Worm (Caenorhabditis elegans) whole organism, late embryonic: Measurements from ENCODE around the gene srg-57.

ENCODE experiments used
- C08G9.2 ChIP-seq: sonication (generic microtip); optimal IDR thresholded peaks from 2 replicates; lab custom pipeline; 2016; ENCODE audit warnings: mild to moderate bottlenecking, missing genetic modification characterization, moderate library complexity, missing compliant biosample characterization
- K02D7.2 ChIP-seq: sonication (generic microtip); optimal IDR thresholded peaks from 2 replicates; lab custom pipeline; 2017; ENCODE audit warnings: mild to moderate bottlenecking, missing genetic modification characterization, missing compliant biosample characterization
- K09A11.1 ChIP-seq: sonication (generic microtip); optimal IDR thresholded peaks from 2 replicates; lab custom pipeline; 2017; ENCODE audit warnings: antibody characterized with exemption, mild to moderate bottlenecking, missing genetic modification characterization, missing compliant biosample characterization; ENCODE audit not compliant: insufficient read depth
- T23F11.4 ChIP-seq: fragments of 200-800 bp; sonication (Bioruptor generic); optimal IDR thresholded peaks from 2 replicates; lab custom pipeline; 2018; ENCODE audit warnings: mild to moderate bottlenecking, missing genetic modification characterization, missing compliant biosample characterization
- Y22D7AL.16 ChIP-seq: sonication (generic microtip); optimal IDR thresholded peaks from 2 replicates; lab custom pipeline; 2016; ENCODE audit warnings: missing genetic modification characterization, missing compliant biosample characterization
- ahr-1 ChIP-seq: sonication (generic microtip); optimal IDR thresholded peaks from 2 replicates; lab custom pipeline; 2016; ENCODE audit warnings: missing genetic modification characterization, missing compliant biosample characterization
- ama-1 ChIP-seq: fragments of 150-350 bp; optimal IDR thresholded peaks from 2 replicates; lab custom pipeline; 2014
- ceh-14 ChIP-seq: sonication (generic microtip); optimal IDR thresholded peaks from 2 replicates; lab custom pipeline; 2016; ENCODE audit warnings: missing genotype, missing genetic modification characterization, missing compliant biosample characterization
- ceh-18 ChIP-seq: sonication (generic microtip); optimal IDR thresholded peaks from 2 replicates; lab custom pipeline; 2016; ENCODE audit warnings: missing genetic modification characterization, missing compliant biosample characterization
- ceh-19 ChIP-seq: fragments of 200-800 bp; sonication (Bioruptor generic); optimal IDR thresholded peaks from 2 replicates; lab custom pipeline; 2018; ENCODE audit warnings: mild to moderate bottlenecking, missing genetic modification characterization, missing compliant biosample characterization
- ceh-2 ChIP-seq: sonication (generic microtip); optimal IDR thresholded peaks from 2 replicates; lab custom pipeline; 2016; ENCODE audit warnings: missing genotype, missing genetic modification characterization, missing compliant biosample characterization
- ceh-22 ChIP-seq: sonication (generic microtip); optimal IDR thresholded peaks from 2 replicates; lab custom pipeline; 2017; ENCODE audit warnings: missing biosample characterization, missing genetic modification characterization
- ceh-31 ChIP-seq: sonication (generic microtip); optimal IDR thresholded peaks from 2 replicates; lab custom pipeline; 2016; ENCODE audit warnings: missing genetic modification characterization, missing compliant biosample characterization
- ceh-48 ChIP-seq: sonication (generic microtip); optimal IDR thresholded peaks from 2 replicates; lab custom pipeline; 2016; ENCODE audit warnings: missing genetic modification characterization, inconsistent platforms, missing compliant biosample characterization
- ceh-6 ChIP-seq: fragments of 200-800 bp; sonication (Bioruptor generic); optimal IDR thresholded peaks from 2 replicates; lab custom pipeline; 2018; ENCODE audit warnings: mild to moderate bottlenecking, missing genetic modification characterization, missing compliant biosample characterization
- ceh-9 ChIP-seq: sonication (generic microtip); optimal IDR thresholded peaks from 2 replicates; lab custom pipeline; 2016; ENCODE audit warnings: mild to moderate bottlenecking, missing genetic modification characterization, inconsistent platforms, missing compliant biosample characterization
- che-1 ChIP-seq: sonication (generic microtip); optimal IDR thresholded peaks from 2 replicates; lab custom pipeline; 2016; ENCODE audit warnings: mild to moderate bottlenecking, missing genetic modification characterization, missing compliant biosample characterization
- dve-1 ChIP-seq: sonication (generic microtip); optimal IDR thresholded peaks from 2 replicates; lab custom pipeline; 2017; ENCODE audit warnings: antibody characterized with exemption, mild to moderate bottlenecking, missing genetic modification characterization, missing compliant biosample characterization
- fkh-10 ChIP-seq: fragments of 150-350 bp; optimal IDR thresholded peaks from 2 replicates; lab custom pipeline; 2014; ENCODE audit warnings: missing biosample characterization, missing genetic modification reagents, missing genetic modification characterization
- hlh-13 ChIP-seq: fragments of 200-800 bp; sonication (Bioruptor generic); optimal IDR thresholded peaks from 2 replicates; lab custom pipeline; 2018; ENCODE audit warnings: mild to moderate bottlenecking, missing genetic modification characterization, missing compliant biosample characterization
- hlh-15 ChIP-seq: sonication (generic microtip); optimal IDR thresholded peaks from 2 replicates; lab custom pipeline; 2016; ENCODE audit warnings: missing genetic modification characterization, missing compliant biosample characterization
- hlh-6 ChIP-seq: sonication (generic microtip); optimal IDR thresholded peaks from 2 replicates; lab custom pipeline; 2016; ENCODE audit warnings: missing genotype, missing genetic modification characterization, missing compliant biosample characterization
- hlh-8 ChIP-seq: sonication (generic microtip); optimal IDR thresholded peaks from 2 replicates; lab custom pipeline; 2016; ENCODE audit warnings: missing genotype, missing genetic modification characterization, missing compliant biosample characterization
- lim-6 ChIP-seq: sonication (generic microtip); optimal IDR thresholded peaks from 2 replicates; lab custom pipeline; 2016; ENCODE audit warnings: missing genetic modification characterization, missing compliant biosample characterization
- mec-3 ChIP-seq: sonication (generic microtip); optimal IDR thresholded peaks from 2 replicates; lab custom pipeline; 2016; ENCODE audit warnings: borderline replicate concordance, missing genetic modification characterization, missing compliant biosample characterization
- nfya-1 ChIP-seq: sonication (generic microtip); optimal IDR thresholded peaks from 2 replicates; lab custom pipeline; 2017; ENCODE audit warnings: missing genetic modification characterization, mild to moderate bottlenecking, missing compliant biosample characterization, antibody characterized with exemption, moderate library complexity
- nhr-11 ChIP-seq: fragments of 150-350 bp; optimal IDR thresholded peaks from 2 replicates; lab custom pipeline; 2014; ENCODE audit warnings: missing biosample characterization, missing genetic modification characterization
- npax-4 ChIP-seq: sonication (generic microtip); optimal IDR thresholded peaks from 2 replicates; lab custom pipeline; 2016; ENCODE audit warnings: missing genetic modification characterization, missing compliant biosample characterization
- pax-1 ChIP-seq: fragments of 150-350 bp; optimal IDR thresholded peaks from 2 replicates; lab custom pipeline; 2014; ENCODE audit warnings: missing biosample characterization, missing genetic modification characterization
- pqm-1 ChIP-seq: sonication (generic microtip); optimal IDR thresholded peaks from 2 replicates; lab custom pipeline; 2016; ENCODE audit warnings: missing genetic modification characterization, missing compliant biosample characterization
- pros-1 ChIP-seq: fragments of 150-350 bp; optimal IDR thresholded peaks from 2 replicates; lab custom pipeline; 2014; ENCODE audit warnings: missing biosample characterization, missing genetic modification reagents, missing genetic modification characterization
- ref-2 ChIP-seq: sonication (generic microtip); optimal IDR thresholded peaks from 2 replicates; lab custom pipeline; 2016; ENCODE audit warnings: missing genetic modification characterization, missing compliant biosample characterization
- rnt-1 ChIP-seq: sonication (generic microtip); optimal IDR thresholded peaks from 2 replicates; lab custom pipeline; 2016; ENCODE audit warnings: missing genetic modification characterization, missing compliant biosample characterization
- sdc-2 ChIP-seq: sonication (generic microtip); optimal IDR thresholded peaks from 2 replicates; lab custom pipeline; 2016; ENCODE audit warnings: missing genotype, missing genetic modification characterization, missing compliant biosample characterization
- sox-2 ChIP-seq: fragments of 200-800 bp; sonication (Bioruptor generic); IDR thresholded peaks from 2 replicates; pipeline ENCODE4 v1.3.6; 2022; ENCODE audit warnings: missing genetic modification reagents, missing genetic modification characterization, missing compliant biosample characterization
- sox-4 ChIP-seq: sonication (generic microtip); optimal IDR thresholded peaks from 2 replicates; lab custom pipeline; 2017; ENCODE audit warnings: mild to moderate bottlenecking, missing genetic modification characterization, inconsistent platforms, missing compliant biosample characterization
- syd-9 ChIP-seq: sonication (generic microtip); optimal IDR thresholded peaks from 2 replicates; lab custom pipeline; 2016; ENCODE audit warnings: mild to moderate bottlenecking, missing genetic modification characterization, moderate library complexity, missing compliant biosample characterization
- ttx-3 ChIP-seq: sonication (generic microtip); optimal IDR thresholded peaks from 2 replicates; lab custom pipeline; 2016; ENCODE audit warnings: missing genetic modification reagents, missing genetic modification characterization, missing compliant biosample characterization
- unc-3 ChIP-seq, 2 experiments: fragments of 200-800 bp in 1 of 2; sonication (Bioruptor generic) in 1 of 2; sonication (generic microtip) in 1 of 2; conservative IDR thresholded peaks in 1 of 2; optimal IDR thresholded peaks in 1 of 2; 2 replicates each; pipeline versions ENCODE4 v1.3.6 to Lab custom; 2016 to 2022; ENCODE audit warnings: missing compliant biosample characterization in 2 of 2, missing genetic modification characterization in 2 of 2, missing genetic modification reagents in 1 of 2
- unc-55 ChIP-seq: sonication (generic microtip); optimal IDR thresholded peaks from 2 replicates; lab custom pipeline; 2017; ENCODE audit warnings: missing biosample characterization, missing genetic modification reagents, missing genetic modification characterization
- unc-86 ChIP-seq: sonication (generic microtip); optimal IDR thresholded peaks from 2 replicates; lab custom pipeline; 2016; ENCODE audit warnings: missing genetic modification characterization, missing compliant biosample characterization
- zip-5 ChIP-seq: sonication (generic microtip); optimal IDR thresholded peaks from 2 replicates; lab custom pipeline; 2016; ENCODE audit warnings: missing genetic modification characterization, missing compliant biosample characterization
- ztf-16 ChIP-seq: sonication (generic microtip); optimal IDR thresholded peaks from 2 replicates; lab custom pipeline; 2017; ENCODE audit warnings: missing genetic modification characterization, missing compliant biosample characterization

srg-57 gene

ce11 chrV:2763105-2763504, 28.8 kb upstream of the srg-57 start, which contains the start of gene R05D8.7:
TSS of gene R05D8.7 (minus strand) at chrV:2763208.
- TF ChIP-seq ama-1 (lab: Kevin White, UChicago) (no peak), ceh-14 (tag; lab: Kevin White, UChicago) (no peak), pros-1 (no peak), ceh-18 (no peak), ttx-3 (no peak), unc-3 (GFP tag; conservative IDR thresholded peaks at IDR 0.05; lab: Robert Waterston, UW) (no peak), unc-3 (tag; optimal IDR thresholded peaks at IDR 0.05; lab: Kevin White, UChicago) (no peak), che-1 (tag; lab: Kevin White, UChicago) (no peak), Y22D7AL.16 (tag; lab: Kevin White, UChicago) (no peak)

ce11 chrV:2761470-2761869, 27.2 kb upstream of the srg-57 start:
- TF ChIP-seq ceh-2: no peak
- no peak for TF ChIP-seq ceh-19
- no peak for TF ChIP-seq K09A11.1 (tag; lab: Kevin White, UChicago)
- TF ChIP-seq mec-3 (tag; lab: Kevin White, UChicago): no peak
- TF ChIP-seq sox-2 (GFP tag; lab: Robert Waterston, UW): no peak
- no peak for TF ChIP-seq sdc-2 (tag; lab: Kevin White, UChicago)
- TF ChIP-seq ceh-6: no peak
- TF ChIP-seq zip-5 (tag; lab: Kevin White, UChicago): no peak
- TF ChIP-seq pqm-1: no peak
- no peak for TF ChIP-seq nfya-1
- TF ChIP-seq hlh-15 (tag; lab: Kevin White, UChicago): no peak
- no peak for TF ChIP-seq fkh-10 (GFP tag; lab: Kevin White, UChicago)
- no peak for TF ChIP-seq Y22D7AL.16 (tag; lab: Kevin White, UChicago)
- TF ChIP-seq T23F11.4: no peak
- no peak for TF ChIP-seq hlh-6 (tag; lab: Kevin White, UChicago)
- TF ChIP-seq ceh-48: no peak
- TF ChIP-seq ttx-3: no peak
- TF ChIP-seq hlh-8: no peak
- no peak for TF ChIP-seq dve-1

ce11 chrV:2759456-2759855, 25.2 kb upstream of the srg-57 start, which contains the start of gene srg-58:
TSS of gene srg-58 (minus strand) at chrV:2759556.
- no peak for TF ChIP-seq mec-3 (tag; lab: Kevin White, UChicago)
- no peak for TF ChIP-seq K02D7.2 (tag; lab: Kevin White, UChicago)
- TF ChIP-seq ceh-18: no peak
- no peak for TF ChIP-seq pax-1
- TF ChIP-seq nhr-11 (tag; lab: Kevin White, UChicago): no peak
- no peak for TF ChIP-seq lim-6 (tag; lab: Kevin White, UChicago)
- no peak for TF ChIP-seq ztf-16 (tag; lab: Kevin White, UChicago)
- TF ChIP-seq sox-2 (GFP tag; lab: Robert Waterston, UW): no peak
- TF ChIP-seq nfya-1: no peak
- TF ChIP-seq ceh-9 (tag; lab: Kevin White, UChicago): no peak
- no peak for TF ChIP-seq ref-2 (tag; lab: Kevin White, UChicago)
- no peak for TF ChIP-seq hlh-13 (GFP tag; lab: Kevin White, UChicago)
- TF ChIP-seq syd-9 (tag; lab: Kevin White, UChicago): no peak
- TF ChIP-seq npax-4 (tag; lab: Kevin White, UChicago): no peak

ce11 chrV:2758437-2758836, 24.2 kb upstream of the srg-57 start:
- TF ChIP-seq rnt-1 (tag; lab: Kevin White, UChicago) (no peak), unc-86 (tag; lab: Kevin White, UChicago) (no peak), ceh-48 (no peak), ceh-19 (no peak), unc-55 (GFP tag; lab: Kevin White, UChicago) (no peak), pqm-1 (no peak), ahr-1 (tag; lab: Kevin White, UChicago) (no peak), Y22D7AL.16 (tag; lab: Kevin White, UChicago) (no peak), ceh-31 (tag; lab: Kevin White, UChicago) (no peak), npax-4 (tag; lab: Kevin White, UChicago) (no peak), C08G9.2 (tag; lab: Kevin White, UChicago) (no peak), ref-2 (tag; lab: Kevin White, UChicago) (no peak), sox-4 (no peak), ceh-22 (tag; lab: Kevin White, UChicago) (no peak)
- TF ChIP-seq, all 69 proteins: peak for 0
